Fruit fly (Drosophila melanogaster) whole organism: ENCODE measurements around the gene ru.

ENCODE experiments used
- CG8478 ChIP-seq: fragments of >200 bp; optimal IDR thresholded peaks from 2 replicates; lab custom pipeline; 2018; ENCODE audit warnings: inconsistent platforms
- EcR ChIP-seq, 2 experiments: fragments of >200 bp; optimal IDR thresholded peaks; 2 replicates each; lab custom pipeline; 2017; ENCODE audit warnings: missing biosample characterization in 2 of 2, missing genetic modification characterization in 2 of 2, missing genetic modification reagents in 2 of 2
- pan ChIP-seq: fragments of >200 bp; optimal IDR thresholded peaks from 2 replicates; lab custom pipeline; 2017
- psq ChIP-seq: fragments of >200 bp; optimal IDR thresholded peaks from 2 replicates; lab custom pipeline; 2017
- usp ChIP-seq: fragments of >200 bp; optimal IDR thresholded peaks from 2 replicates; lab custom pipeline; 2017; ENCODE audit warnings: missing biosample characterization, missing genetic modification characterization, mixed read lengths

- no peak for TF ChIP-seq psq (lab: Kevin White, UChicago)
- no peak for TF ChIP-seq EcR (GFP tag; optimal IDR thresholded peaks at IDR 0.05; lab: Kevin White, UChicago)
- no peak for TF ChIP-seq usp (GFP tag; lab: Kevin White, UChicago)
- no peak for TF ChIP-seq CG8478
- TF ChIP-seq pan, result no peak
Observed at dm6 chr3L:1388862-1389261, 18.4 kb downstream of the ru start.
